Worm (Caenorhabditis elegans) whole organism, young adult: ENCODE measurements around the gene ced-4.

Source experiments
- F57A8.1 ChIP-seq: fragments of 200-800 bp; sonication (Bioruptor generic); optimal IDR thresholded peaks from 2 replicates; lab custom pipeline; 2018; ENCODE audit warnings: mild to moderate bottlenecking, missing genetic modification characterization, moderate library complexity, missing compliant biosample characterization
- ama-1 ChIP-seq, 3 experiments: fragments of 150-350 bp in 1 of 3; sonication (generic microtip) in 2 of 3; optimal IDR thresholded peaks; 2 replicates each; lab custom pipeline; 2014 to 2018; ENCODE audit warnings: missing biosample characterization in 2 of 3, missing genetic modification characterization in 2 of 3, missing genetic modification reagents in 2 of 3
- unc-62 ChIP-seq: fragments of 150-350 bp; optimal IDR thresholded peaks from 2 replicates; lab custom pipeline; 2014; ENCODE audit warnings: missing biosample characterization, missing genetic modification reagents, missing genetic modification characterization
- ztf-6 ChIP-seq: fragments of 200-800 bp; sonication (Bioruptor generic); IDR thresholded peaks from 2 replicates; pipeline ENCODE4 v1.3.6; 2022; ENCODE audit warnings: missing genetic modification reagents, missing genetic modification characterization, missing compliant biosample characterization

DNA sequence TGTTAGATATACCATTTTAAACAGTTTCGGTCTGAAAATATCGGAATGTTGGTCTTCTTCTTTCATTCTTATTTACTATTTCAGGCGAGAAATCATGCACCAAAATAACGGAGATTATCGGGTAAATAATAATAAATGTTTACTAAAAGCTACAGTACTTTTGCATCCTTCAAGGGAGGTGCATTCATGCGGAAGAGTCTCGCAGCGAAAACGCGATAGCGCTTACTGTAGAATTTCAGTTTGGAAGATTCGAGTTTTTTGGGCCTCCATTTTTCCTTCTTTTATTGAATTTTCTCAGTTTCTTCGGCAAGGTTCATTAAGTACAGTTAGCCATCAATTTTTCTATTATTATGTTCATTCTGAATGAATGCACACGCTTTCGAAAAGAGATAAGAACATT is 4.0 kb downstream of the ced-4 start, which contains the start of gene C35D10.7:
- TF ChIP-seq unc-62 (GFP tag; lab: Kevin White, UChicago) (no peak), ztf-6 (GFP tag; lab: Robert Waterston, UW) (no peak), ama-1 (optimal IDR thresholded peaks at IDR 0.05; lab: Kevin White, UChicago) (no peak), ama-1 (GFP tag; optimal IDR thresholded peaks at IDR 0.05; lab: Kevin White, UChicago) (no peak), F57A8.1 (GFP tag; lab: Kevin White, UChicago) (no peak)
